Worm (Caenorhabditis elegans) whole organism, L4 larva: ENCODE data around the gene K05F1.10.

Experiments
- F44E2.7 ChIP-seq: fragments of 200-800 bp; sonication (Bioruptor generic); IDR thresholded peaks from 2 replicates; pipeline ENCODE4 v2.1.2; 2022; ENCODE audit warnings: missing genetic modification characterization, missing compliant biosample characterization
- R02D3.7 ChIP-seq: fragments of 150-350 bp; sonication (generic microtip); optimal IDR thresholded peaks from 3 replicates; lab custom pipeline; 2014; ENCODE audit warnings: missing biosample characterization, missing genetic modification characterization
- Y105C5A.15 ChIP-seq: fragments of 200-800 bp; sonication (Bioruptor generic); IDR thresholded peaks from 2 replicates; pipeline ENCODE4 v1.3.6; 2022; ENCODE audit warnings: missing genetic modification characterization, missing compliant biosample characterization
- Y48G9A.11 ChIP-seq: fragments of 200-800 bp; sonication (Bioruptor generic); IDR thresholded peaks from 2 replicates; pipeline ENCODE4 v1.3.6; 2022; ENCODE audit warnings: missing genetic modification reagents, missing genetic modification characterization, missing compliant biosample characterization
- aha-1 ChIP-seq: fragments of 150-350 bp; peaks from one replicate; lab custom pipeline; 2014; ENCODE audit warnings: missing biosample characterization, missing genetic modification characterization
- ceh-32 ChIP-seq: sonication (generic microtip); optimal IDR thresholded peaks from 2 replicates; lab custom pipeline; 2016; ENCODE audit warnings: mild to moderate bottlenecking, missing genetic modification characterization, missing compliant biosample characterization; ENCODE audit not compliant: poor library complexity
- ceh-44 ChIP-seq: fragments of 200-800 bp; sonication (Bioruptor generic); IDR thresholded peaks from 2 replicates; pipeline ENCODE4 v1.3.6; 2022; ENCODE audit warnings: missing genetic modification reagents, missing genetic modification characterization, missing compliant biosample characterization
- ces-1 ChIP-seq: fragments of 150-350 bp; sonication (generic microtip); optimal IDR thresholded peaks from 4 replicates; lab custom pipeline; 2014; ENCODE audit warnings: missing biosample characterization, missing genetic modification reagents, missing genetic modification characterization
- cey-2 ChIP-seq: sonication (generic microtip); optimal IDR thresholded peaks from 3 replicates; lab custom pipeline; 2017; ENCODE audit warnings: missing genetic modification characterization, mild to moderate bottlenecking, missing compliant biosample characterization, antibody characterized with exemption, borderline replicate concordance; ENCODE audit not compliant: insufficient read depth
- daf-12 ChIP-seq: fragments of 150-350 bp; optimal IDR thresholded peaks from 2 replicates; lab custom pipeline; 2014; ENCODE audit warnings: missing biosample characterization, missing genetic modification reagents, missing genetic modification characterization
- daf-16 ChIP-seq, 3 experiments: sonication (generic microtip); optimal IDR thresholded peaks; 2 replicates each; lab custom pipeline; 2016 to 2017; ENCODE audit warnings: missing genetic modification characterization in 3 of 3, missing genetic modification reagents in 3 of 3, mild to moderate bottlenecking in 2 of 3, missing compliant biosample characterization in 2 of 3, missing biosample characterization in 1 of 3, moderate library complexity in 1 of 3
- daf-8 ChIP-seq: fragments of 200-800 bp; sonication (Bioruptor generic); IDR thresholded peaks from 2 replicates; pipeline ENCODE4 v1.3.6; 2022; ENCODE audit warnings: missing genetic modification characterization, missing compliant biosample characterization
- dmd-6 ChIP-seq: fragments of 200-800 bp; sonication (Bioruptor generic); IDR thresholded peaks from 2 replicates; pipeline ENCODE4 v1.3.6; 2022; ENCODE audit warnings: missing genetic modification reagents, missing genetic modification characterization, missing compliant biosample characterization
- dmd-9 ChIP-seq: fragments of 200-800 bp; sonication (Bioruptor generic); IDR thresholded peaks from 2 replicates; pipeline ENCODE4 v1.3.6; 2022; ENCODE audit warnings: missing genetic modification reagents, missing genetic modification characterization, missing compliant biosample characterization
- dpl-1 ChIP-seq: fragments of 150-350 bp; optimal IDR thresholded peaks from 2 replicates; lab custom pipeline; 2014; ENCODE audit warnings: missing biosample characterization, missing genetic modification reagents, missing genetic modification characterization
- duxl-1 ChIP-seq: sonication (generic microtip); optimal IDR thresholded peaks from 2 replicates; lab custom pipeline; 2016; ENCODE audit warnings: mild to moderate bottlenecking, missing genetic modification characterization, moderate library complexity, missing compliant biosample characterization; ENCODE audit not compliant: poor library complexity
- dve-1 ChIP-seq: sonication (generic microtip); optimal IDR thresholded peaks from 2 replicates; lab custom pipeline; 2017; ENCODE audit warnings: antibody characterized with exemption, mild to moderate bottlenecking, missing genetic modification characterization, missing compliant biosample characterization; ENCODE audit not compliant: insufficient read depth
- egl-27 ChIP-seq: sonication (generic microtip); optimal IDR thresholded peaks from 3 replicates; lab custom pipeline; 2017; ENCODE audit warnings: missing biosample characterization, missing genetic modification reagents, missing genetic modification characterization
- fos-1 ChIP-seq: fragments of 150-350 bp; optimal IDR thresholded peaks from 2 replicates; lab custom pipeline; 2014; ENCODE audit warnings: missing biosample characterization, missing genetic modification characterization
- gei-8 ChIP-seq: fragments of 200-800 bp; sonication (Bioruptor generic); optimal IDR thresholded peaks from 2 replicates; lab custom pipeline; 2018; ENCODE audit warnings: mild to moderate bottlenecking, missing genetic modification characterization, missing compliant biosample characterization
- hlh-11 ChIP-seq: fragments of 200-800 bp; sonication (Bioruptor generic); optimal IDR thresholded peaks from 2 replicates; lab custom pipeline; 2018; ENCODE audit warnings: mild to moderate bottlenecking, missing genetic modification characterization, missing compliant biosample characterization
- hmg-1.1 ChIP-seq: fragments of 200-800 bp; sonication (Bioruptor generic); IDR thresholded peaks from 2 replicates; pipeline ENCODE4 v1.3.6; 2022; ENCODE audit warnings: missing genetic modification reagents, missing genetic modification characterization, missing compliant biosample characterization
- lim-7 ChIP-seq: fragments of 200-800 bp; sonication (Bioruptor generic); IDR thresholded peaks from 2 replicates; pipeline ENCODE4 v1.3.6; 2022; ENCODE audit warnings: missing genetic modification characterization, missing compliant biosample characterization
- lin-1 ChIP-seq: fragments of 200-800 bp; sonication (Bioruptor generic); IDR thresholded peaks from 2 replicates; pipeline ENCODE4 v1.3.6; 2022; ENCODE audit warnings: missing genetic modification reagents, missing genetic modification characterization, missing compliant biosample characterization
- lin-29 ChIP-seq: fragments of 200-800 bp; sonication (Bioruptor generic); IDR thresholded peaks from 2 replicates; pipeline ENCODE4 v1.3.6; 2022; ENCODE audit warnings: missing genetic modification reagents, missing genetic modification characterization, missing compliant biosample characterization
- lin-38 ChIP-seq: fragments of 200-800 bp; sonication (Bioruptor generic); IDR thresholded peaks from 2 replicates; pipeline ENCODE4 v1.3.6; 2022; ENCODE audit warnings: missing genetic modification reagents, missing genetic modification characterization, missing compliant biosample characterization
- lsy-2 ChIP-seq, 2 experiments: fragments of 150-350 bp in 1 of 2; sonication (generic microtip) in 1 of 2; optimal IDR thresholded peaks; 2 replicates each; lab custom pipeline; 2014 to 2017; ENCODE audit warnings: missing biosample characterization in 2 of 2, missing genetic modification characterization in 2 of 2
- madf-5 ChIP-seq, 2 experiments: fragments of 200-800 bp; sonication (Bioruptor generic); IDR thresholded peaks; 2 replicates each; pipeline ENCODE4 v1.3.6; 2022; ENCODE audit warnings: missing compliant biosample characterization in 2 of 2, missing genetic modification characterization in 2 of 2
- madf-9 ChIP-seq: fragments of 200-800 bp; sonication (Bioruptor generic); conservative IDR thresholded peaks from 2 replicates; pipeline ENCODE4 v1.3.6; 2022; ENCODE audit warnings: missing genetic modification reagents, missing genetic modification characterization, missing compliant biosample characterization
- mdl-1 ChIP-seq, 2 experiments: fragments of 150-350 bp in 1 of 2; sonication (generic microtip) in 1 of 2; optimal IDR thresholded peaks; 2 replicates each; lab custom pipeline; 2014 to 2017; ENCODE audit warnings: missing biosample characterization in 2 of 2, missing genetic modification characterization in 2 of 2
- mdt-29 ChIP-seq: fragments of 200-800 bp; sonication (Bioruptor generic); IDR thresholded peaks from 2 replicates; pipeline ENCODE4 v1.3.6; 2022; ENCODE audit warnings: missing genetic modification reagents, missing genetic modification characterization, missing compliant biosample characterization
- mep-1 ChIP-seq: fragments of 150-350 bp; sonication (generic microtip); optimal IDR thresholded peaks from 3 replicates; lab custom pipeline; 2014; ENCODE audit warnings: missing biosample characterization, missing genetic modification characterization
- mxl-2 ChIP-seq: fragments of 200-800 bp; sonication (Bioruptor generic); conservative IDR thresholded peaks from 2 replicates; pipeline ENCODE4 v1.3.6; 2022; ENCODE audit warnings: missing genetic modification reagents, missing genetic modification characterization, missing compliant biosample characterization
- nhr-10 ChIP-seq: fragments of 150-350 bp; optimal IDR thresholded peaks from 2 replicates; lab custom pipeline; 2014; ENCODE audit warnings: missing biosample characterization, missing genetic modification characterization
- nhr-102 ChIP-seq: sonication (generic microtip); optimal IDR thresholded peaks from 2 replicates; lab custom pipeline; 2016; ENCODE audit warnings: mild to moderate bottlenecking, missing genetic modification characterization, moderate library complexity, missing compliant biosample characterization
- nhr-11 ChIP-seq: fragments of 150-350 bp; optimal IDR thresholded peaks from 2 replicates; lab custom pipeline; 2014; ENCODE audit warnings: missing biosample characterization, missing genetic modification characterization
- nhr-28 ChIP-seq: fragments of 150-350 bp; optimal IDR thresholded peaks from 2 replicates; lab custom pipeline; 2014; ENCODE audit warnings: missing biosample characterization, missing genetic modification characterization
- nhr-41 ChIP-seq: fragments of 200-800 bp; sonication (Bioruptor generic); IDR thresholded peaks from 2 replicates; pipeline ENCODE4 v1.3.6; 2022; ENCODE audit warnings: missing genetic modification reagents, missing genetic modification characterization, missing compliant biosample characterization
- nhr-48 ChIP-seq: sonication (generic microtip); optimal IDR thresholded peaks from 2 replicates; lab custom pipeline; 2016; ENCODE audit warnings: mild to moderate bottlenecking, missing genetic modification characterization, missing compliant biosample characterization
- nhr-6 ChIP-seq: fragments of 150-350 bp; optimal IDR thresholded peaks from 2 replicates; lab custom pipeline; 2014; ENCODE audit warnings: missing biosample characterization, missing genetic modification characterization
- nhr-77 ChIP-seq: fragments of 150-350 bp; optimal IDR thresholded peaks from 2 replicates; lab custom pipeline; 2014; ENCODE audit warnings: missing biosample characterization, missing genetic modification characterization
- php-3 ChIP-seq: fragments of 200-800 bp; sonication (Bioruptor generic); IDR thresholded peaks from 2 replicates; pipeline ENCODE4 v1.3.6; 2022; ENCODE audit warnings: missing genetic modification reagents, missing genetic modification characterization, missing compliant biosample characterization
- pqm-1 ChIP-seq: sonication (generic microtip); optimal IDR thresholded peaks from 2 replicates; lab custom pipeline; 2017; ENCODE audit warnings: missing biosample characterization, missing genetic modification characterization
- saeg-2 ChIP-seq: fragments of 200-800 bp; sonication (Bioruptor generic); IDR thresholded peaks from 2 replicates; pipeline ENCODE4 v1.3.6; 2022; ENCODE audit warnings: missing genetic modification reagents, missing genetic modification characterization, missing compliant biosample characterization
- set-16 ChIP-seq: fragments of 200-800 bp; sonication (Bioruptor generic); IDR thresholded peaks from 2 replicates; pipeline ENCODE4 v1.3.6; 2022; ENCODE audit warnings: missing genetic modification reagents, missing genetic modification characterization, missing compliant biosample characterization
- skn-1 ChIP-seq: fragments of 150-350 bp; optimal IDR thresholded peaks from 2 replicates; lab custom pipeline; 2014; ENCODE audit warnings: missing biosample characterization, missing genetic modification characterization
- spr-3 ChIP-seq: fragments of 200-800 bp; sonication (Bioruptor generic); optimal IDR thresholded peaks from 2 replicates; lab custom pipeline; 2018; ENCODE audit warnings: mild to moderate bottlenecking, missing genetic modification characterization, missing compliant biosample characterization
- unc-130 ChIP-seq: sonication (generic microtip); optimal IDR thresholded peaks from 2 replicates; lab custom pipeline; 2016; ENCODE audit warnings: missing genetic modification reagents, missing genetic modification characterization, missing compliant biosample characterization
- unc-39 ChIP-seq: sonication (generic microtip); optimal IDR thresholded peaks from 2 replicates; lab custom pipeline; 2017; ENCODE audit warnings: missing biosample characterization, missing genetic modification characterization
- vab-7 ChIP-seq: fragments of 200-800 bp; sonication (Bioruptor generic); IDR thresholded peaks from 2 replicates; pipeline ENCODE4 v1.3.6; 2022; ENCODE audit warnings: missing genetic modification reagents, missing genetic modification characterization, missing compliant biosample characterization
- zfp-2 ChIP-seq: sonication (generic microtip); optimal IDR thresholded peaks from 2 replicates; lab custom pipeline; 2016; ENCODE audit warnings: mild to moderate bottlenecking, missing genetic modification characterization, missing compliant biosample characterization
- ztf-11 ChIP-seq: fragments of 150-350 bp; optimal IDR thresholded peaks from 2 replicates; lab custom pipeline; 2014; ENCODE audit warnings: missing biosample characterization, missing genetic modification characterization

Gene K05F1.10

DNA sequence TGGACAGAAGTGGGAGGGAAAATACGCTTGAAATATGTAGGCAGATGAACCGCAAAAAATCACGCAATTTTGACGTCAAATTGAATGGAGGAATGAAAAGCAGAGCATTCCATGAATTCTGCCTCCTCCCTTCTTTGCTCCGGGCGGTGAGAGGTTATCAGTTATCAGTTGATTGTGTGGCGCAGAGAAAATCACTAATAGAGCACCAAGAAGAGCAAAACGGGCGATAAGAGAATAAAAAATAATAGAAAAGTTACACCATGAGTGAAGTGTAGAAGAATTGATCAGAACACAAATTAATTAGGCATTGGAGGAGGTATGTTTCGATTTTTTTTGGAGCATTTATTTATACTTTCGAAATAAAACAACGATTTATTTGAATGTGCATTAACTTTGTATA is 1.3 kb upstream of the K05F1.10 start:
- no peak for TF ChIP-seq ceh-32
- TF ChIP-seq ces-1 (GFP tag; lab: Kevin White, UChicago): no peak
- no peak for TF ChIP-seq php-3
- no peak for TF ChIP-seq skn-1
- no peak for TF ChIP-seq madf-9 (GFP tag; lab: Robert Waterston, UW)
- TF ChIP-seq saeg-2 (GFP tag; lab: Robert Waterston, UW): no peak
- TF ChIP-seq aha-1 (tag; lab: Kevin White, UChicago): no peak
- no peak for TF ChIP-seq F44E2.7 (GFP tag; lab: Robert Waterston, UW)
- 0 out of 2 replicates have a peak, but pooled peaks have one; percentile 26 for TF ChIP-seq lin-1 (GFP tag; lab: Robert Waterston, UW)
- TF ChIP-seq daf-12 (tag; lab: Kevin White, UChicago): no peak
- no peak for TF ChIP-seq daf-16 (GFP tag; optimal IDR thresholded peaks at IDR 0.05; lab: Kevin White, UChicago)
- TF ChIP-seq daf-16 (tag; optimal IDR thresholded peaks at IDR 0.05; lab: Kevin White, UChicago): peak; percentile 38
- no peak for TF ChIP-seq lin-38 (GFP tag; lab: Robert Waterston, UW)
- TF ChIP-seq nhr-11 (tag; lab: Kevin White, UChicago): no peak
- TF ChIP-seq nhr-6 (tag; lab: Kevin White, UChicago): no peak
- peak; percentile 28 for TF ChIP-seq dve-1
- no peak for TF ChIP-seq mdt-29 (GFP tag; lab: Robert Waterston, UW)
- TF ChIP-seq zfp-2: no peak
- peak; percentile 92 for TF ChIP-seq pqm-1 (tag; lab: Kevin White, UChicago)
- TF ChIP-seq unc-39 (tag; lab: Kevin White, UChicago): no peak
- TF ChIP-seq nhr-10 (tag; lab: Kevin White, UChicago): no peak
- TF ChIP-seq mxl-2 (GFP tag; lab: Robert Waterston, UW): no peak
- TF ChIP-seq dpl-1: no peak
- TF ChIP-seq unc-130 (GFP tag; lab: Kevin White, UChicago): no peak
- peak; percentile 64 for TF ChIP-seq hlh-11 (tag; lab: Kevin White, UChicago)
- TF ChIP-seq ceh-44 (GFP tag; lab: Robert Waterston, UW): no peak
- no peak for TF ChIP-seq gei-8
- TF ChIP-seq nhr-77 (tag; lab: Kevin White, UChicago): peak; percentile 52
- TF ChIP-seq ztf-11 (tag; lab: Kevin White, UChicago): no peak
- TF ChIP-seq spr-3 (GFP tag; lab: Kevin White, UChicago): no peak
- TF ChIP-seq daf-8 (GFP tag; lab: Robert Waterston, UW): no peak
- no peak for TF ChIP-seq dmd-9
- peak; percentile 60; the same call in 1 of the 2 replicates for TF ChIP-seq nhr-41 (GFP tag; lab: Robert Waterston, UW)
- TF ChIP-seq lin-29 (GFP tag; lab: Robert Waterston, UW): no peak
- no peak for TF ChIP-seq cey-2
- TF ChIP-seq fos-1: no peak
- no peak for TF ChIP-seq Y48G9A.11 (GFP tag; lab: Robert Waterston, UW)
- no peak for TF ChIP-seq vab-7 (GFP tag; lab: Robert Waterston, UW)
- TF ChIP-seq nhr-28 (tag; lab: Kevin White, UChicago): peak; percentile 90
- no peak for TF ChIP-seq nhr-102 (tag; lab: Kevin White, UChicago)
- TF ChIP-seq duxl-1 (tag; lab: Kevin White, UChicago): no peak
- no peak for TF ChIP-seq mdl-1 (tag; optimal IDR thresholded peaks at IDR 0.05; lab: Kevin White, UChicago)
- TF ChIP-seq nhr-48 (tag; lab: Kevin White, UChicago): no peak
- no peak for TF ChIP-seq lim-7 (GFP tag; lab: Robert Waterston, UW)
- TF ChIP-seq hmg-1.1: no peak
- TF ChIP-seq egl-27 (tag; lab: Kevin White, UChicago): no peak
- no peak for TF ChIP-seq lsy-2 (tag; optimal IDR thresholded peaks at IDR 0.05; lab: Kevin White, UChicago)
- TF ChIP-seq set-16: no peak
- no peak for TF ChIP-seq madf-5 (GFP tag; IDR thresholded peaks at IDR 0.05; lab: Robert Waterston, UW)
- TF ChIP-seq mep-1 (tag; lab: Kevin White, UChicago): no peak
- TF ChIP-seq R02D3.7 (tag; lab: Kevin White, UChicago): no peak
- peak; percentile 89 for TF ChIP-seq dmd-6 (GFP tag; lab: Robert Waterston, UW)
- TF ChIP-seq Y105C5A.15 (GFP tag; lab: Robert Waterston, UW): no peak
